Fruit fly (Drosophila melanogaster) Kc167 (cell line): ENCODE results near the gene CG42369.

ENCODE experiments used
- h ChIP-seq: fragments of >200 bp; optimal IDR thresholded peaks from 3 replicates; lab custom pipeline; 2018; ENCODE audit warnings: missing external identifiers
- insv ChIP-seq: fragments of >200 bp; optimal IDR thresholded peaks from 3 replicates; lab custom pipeline; 2018; ENCODE audit warnings: missing external identifiers
- ttk ChIP-seq: sonication (Bioruptor generic); optimal IDR thresholded peaks from 2 replicates; lab custom pipeline; 2017; ENCODE audit warnings: missing external identifiers

- no peak for TF ChIP-seq insv (lab: Kevin White, UChicago)
- TF ChIP-seq ttk (lab: Kevin White, UChicago): no peak
- no peak for TF ChIP-seq h (lab: Kevin White, UChicago)
These were observed 10.0 kb downstream of the CG42369 start for dm6 chr2L:6387068-6387467.
